Fruit fly (Drosophila melanogaster): Measurements from ENCODE around the gene Aladin.
A peak's percentile ranks its signal among the peaks of the same experiment; 100 is the strongest.

The Aladin gene

DNA sequence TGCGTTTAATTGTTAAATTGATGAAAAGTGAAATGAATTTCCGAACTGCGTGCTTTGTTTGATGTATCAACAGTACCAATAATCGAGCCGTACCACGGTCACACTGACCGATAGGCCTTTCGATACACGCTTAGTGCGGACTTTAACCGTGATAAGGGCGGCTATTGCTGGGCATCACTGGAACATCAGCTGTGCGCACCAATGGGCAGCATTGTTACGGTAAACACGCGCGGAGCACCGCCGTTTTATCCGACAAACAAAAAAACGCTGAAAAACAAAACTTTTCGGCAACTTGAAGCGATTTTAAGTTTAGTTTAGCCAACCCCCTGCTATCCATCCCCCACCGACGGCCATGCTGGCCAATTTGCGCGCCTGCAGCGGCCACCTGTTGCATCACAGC lies 45.9 kb downstream of the Aladin start, which contains the start of the genes c12.1 and c12.2 (continued):
- peak; percentile 55 for TF ChIP-seq Ets65A (GFP tag)
- TF ChIP-seq Mes4 (GFP tag; optimal IDR thresholded peaks at IDR 0.05) = no peak
- peak; percentile 54; the same call in 2 of the 3 replicates for TF ChIP-seq CG16813 (GFP tag; IDR thresholded peaks at IDR 0.05; ENCODE audit: partially characterized antibody)
- TF ChIP-seq vvl (GFP tag; IDR thresholded peaks at IDR 0.05) = 0 out of 2 replicates have a peak, but pooled peaks have one; percentile 6
- 0 out of 3 replicates have a peak, but pooled peaks have one; percentile 14 for TF ChIP-seq zen2 (GFP tag; IDR thresholded peaks at IDR 0.05; ENCODE audit: partially characterized antibody)
- peak; percentile 43 for TF ChIP-seq CG12659 (GFP tag; optimal IDR thresholded peaks at IDR 0.05)
- TF ChIP-seq CG33213 (GFP tag; optimal IDR thresholded peaks at IDR 0.05) = peak; percentile 40
- TF ChIP-seq dysf (GFP tag; IDR thresholded peaks at IDR 0.05) = peak; percentile 31; the same call in 1 of the 3 replicates
- TF ChIP-seq CG9437 (GFP tag; optimal IDR thresholded peaks at IDR 0.05) = no peak
- no peak for TF ChIP-seq fd3F (GFP tag; optimal IDR thresholded peaks at IDR 0.05)
- TF ChIP-seq gsb-n (tag; optimal IDR thresholded peaks at IDR 0.05) = no peak
- TF ChIP-seq HLH54F (GFP tag; optimal IDR thresholded peaks at IDR 0.05) = no peak
- TF ChIP-seq Pdp1 (GFP tag; optimal IDR thresholded peaks at IDR 0.05) = peak in 1 of 2 experiments; percentile 36
- TF ChIP-seq CG17829 (tag; optimal IDR thresholded peaks at IDR 0.05) = peak; percentile 50
- no peak for TF ChIP-seq CG16779 (GFP tag; IDR thresholded peaks at IDR 0.05)
- TF ChIP-seq CG4360 (GFP tag; IDR thresholded peaks at IDR 0.05) = no peak
- TF ChIP-seq CG3847 (GFP tag; IDR thresholded peaks at IDR 0.05) = peak; percentile 77
- peak; percentile 57; the same call in 1 of the 3 replicates for TF ChIP-seq CG7963 (GFP tag; IDR thresholded peaks at IDR 0.05; ENCODE audit: partially characterized antibody)
- TF ChIP-seq hkb (optimal IDR thresholded peaks at IDR 0.05) = peak; percentile 32
- TF ChIP-seq hkb (GFP tag; IDR thresholded peaks at IDR 0.05) = no peak
- 0 out of 2 replicates have a peak, but pooled peaks have one; percentile 19 for TF ChIP-seq lmd (GFP tag; IDR thresholded peaks at IDR 0.05)
- no peak for TF ChIP-seq CG8924 (tag; optimal IDR thresholded peaks at IDR 0.05)
- TF ChIP-seq Rfx (GFP tag; IDR thresholded peaks at IDR 0.05) = peak; percentile 30
- TF ChIP-seq vnd (GFP tag; IDR thresholded peaks at IDR 0.05; ENCODE audit: partially characterized antibody) = peak; percentile 47; the same call in 1 of the 3 replicates
- no peak for TF ChIP-seq ac (GFP tag; optimal IDR thresholded peaks at IDR 0.05)
- peak; percentile 66 for TF ChIP-seq Ets97D (GFP tag; optimal IDR thresholded peaks at IDR 0.05)
- no peak for TF ChIP-seq Sry-β (GFP tag; optimal IDR thresholded peaks at IDR 0.05)
- peak; percentile 97 for TF ChIP-seq pzg (GFP tag; optimal IDR thresholded peaks at IDR 0.05)
- peak; percentile 64 for TF ChIP-seq Max (GFP tag; optimal IDR thresholded peaks at IDR 0.05)
- no peak for TF ChIP-seq CG12299 (tag; optimal IDR thresholded peaks at IDR 0.05)
- TF ChIP-seq Sin3A (optimal IDR thresholded peaks at IDR 0.05) = peak; percentile 70
- TF ChIP-seq cwo (GFP tag; optimal IDR thresholded peaks at IDR 0.05) = no peak
- TF ChIP-seq E2f2 (GFP tag; IDR thresholded peaks at IDR 0.05) = peak; percentile 67
- no peak for TF ChIP-seq BtbVII (GFP tag; optimal IDR thresholded peaks at IDR 0.05)
- 0 out of 4 replicates have a peak, but pooled peaks have one; percentile 10 for TF ChIP-seq chinmo (GFP tag; IDR thresholded peaks at IDR 0.05; ENCODE audit: partially characterized antibody)
- peak; percentile 1 for TF ChIP-seq CG9609 (GFP tag; optimal IDR thresholded peaks at IDR 0.05)
- TF ChIP-seq GATAe (GFP tag; conservative IDR thresholded peaks at IDR 0.05) = peak; percentile 87
- TF ChIP-seq ci (GFP tag; IDR thresholded peaks at IDR 0.05) = peak; percentile 51; the same call in 1 of the 3 replicates
- no peak for TF ChIP-seq CG11398 (GFP tag; optimal IDR thresholded peaks at IDR 0.05)
- no peak for TF ChIP-seq klu (GFP tag; IDR thresholded peaks at IDR 0.05)
- TF ChIP-seq CG13287 (GFP tag; IDR thresholded peaks at IDR 0.05; ENCODE audit: partially characterized antibody) = peak; percentile 67
- peak; percentile 29 for TF ChIP-seq nerfin-1 (tag; optimal IDR thresholded peaks at IDR 0.05)
- no peak for TF ChIP-seq CG17912 (GFP tag; optimal IDR thresholded peaks at IDR 0.05)
- peak; percentile 43 for TF ChIP-seq CTCF (GFP tag; optimal IDR thresholded peaks at IDR 0.05)
- TF ChIP-seq MESR4 (GFP tag; optimal IDR thresholded peaks at IDR 0.05) = peak; percentile 86
- TF ChIP-seq CG11093 (GFP tag; IDR thresholded peaks at IDR 0.05) = no peak
- TF ChIP-seq gfzf (GFP tag; optimal IDR thresholded peaks at IDR 0.05) = peak; percentile 75
- TF ChIP-seq CG9797 (GFP tag; optimal IDR thresholded peaks at IDR 0.05) = peak; percentile 88
- TF ChIP-seq CG14860 (GFP tag; IDR thresholded peaks at IDR 0.05; ENCODE audit: partially characterized antibody) = peak; percentile 60
- TF ChIP-seq ssp (GFP tag; IDR thresholded peaks at IDR 0.05) = 0 out of 2 replicates have a peak, but pooled peaks have one; percentile 18
- TF ChIP-seq Optix (GFP tag; IDR thresholded peaks at IDR 0.05) = no peak
